Fruit fly (Drosophila melanogaster) whole organism, adult: Measurements from ENCODE around the gene Dhdds.

Source experiments
- CG1620 ChIP-seq: fragments of 200-800 bp; sonication (Bioruptor generic); optimal IDR thresholded peaks from 2 replicates; lab custom pipeline; 2016; ENCODE audit warnings: missing biosample characterization, missing genetic modification characterization
- CG33017 ChIP-seq: fragments of 200-800 bp; sonication (Bioruptor generic); optimal IDR thresholded peaks from 2 replicates; lab custom pipeline; 2018; ENCODE audit warnings: missing biosample characterization, mild to moderate bottlenecking, missing genetic modification characterization, moderate library complexity
- Crg-1 ChIP-seq: fragments of 200-800 bp; sonication (Bioruptor generic); optimal IDR thresholded peaks from 2 replicates; lab custom pipeline; 2016; ENCODE audit warnings: missing biosample characterization, missing genetic modification characterization
- Mnt ChIP-seq: fragments of 200-800 bp; sonication (Bioruptor generic); optimal IDR thresholded peaks from 2 replicates; lab custom pipeline; 2016; ENCODE audit warnings: missing biosample characterization, mild to moderate bottlenecking, missing genetic modification characterization
- cic ChIP-seq: fragments of 200-800 bp; sonication (Bioruptor generic); optimal IDR thresholded peaks from 2 replicates; lab custom pipeline; 2017; ENCODE audit warnings: missing biosample characterization, mild to moderate bottlenecking, missing genetic modification characterization, moderate library complexity
- cnc ChIP-seq, 2 experiments: fragments of >200 bp; optimal IDR thresholded peaks; 2 replicates each; lab custom pipeline; 2017
- ovo ChIP-seq: fragments of 200-800 bp; sonication (Bioruptor generic); optimal IDR thresholded peaks from 2 replicates; lab custom pipeline; 2016; ENCODE audit warnings: missing biosample characterization, missing genetic modification characterization
- pad ChIP-seq: fragments of 200-800 bp; sonication (Bioruptor generic); optimal IDR thresholded peaks from 3 replicates; lab custom pipeline; 2017; ENCODE audit warnings: missing biosample characterization, missing genetic modification characterization, mild to moderate bottlenecking, moderate library complexity, missing genetic modification reagents
- tj ChIP-seq: fragments of 200-800 bp; sonication (Bioruptor generic); optimal IDR thresholded peaks from 3 replicates; lab custom pipeline; 2017; ENCODE audit warnings: missing biosample characterization, mild to moderate bottlenecking, missing genetic modification characterization, moderate library complexity
- toe ChIP-seq: fragments of 200-800 bp; sonication (Bioruptor generic); optimal IDR thresholded peaks from 2 replicates; lab custom pipeline; 2016; ENCODE audit warnings: missing biosample characterization, missing genetic modification characterization

- TF ChIP-seq tj (GFP tag; lab: Kevin White, UChicago) (no peak), cic (GFP tag; lab: Kevin White, UChicago) (no peak), Mnt (GFP tag; lab: Kevin White, UChicago) (no peak), CG1620 (GFP tag; lab: Kevin White, UChicago) (no peak), pad (GFP tag; lab: Kevin White, UChicago) (no peak), ovo (peak; percentile 70), cnc (optimal IDR thresholded peaks at IDR 0.05; lab: Kevin White, UChicago) (no peak), toe (GFP tag; lab: Kevin White, UChicago) (no peak), Crg-1 (GFP tag; lab: Kevin White, UChicago) (no peak), CG33017 (no peak)
These were observed 26.4 kb upstream of the Dhdds start for dm6 chrX:7959512-7959911.
